Worm (Caenorhabditis elegans): ENCODE measurements around the gene asb-2.

ce11 chrX:4444073-4444472 is 25.5 kb upstream of the asb-2 start:
- TF ChIP-seq fos-1 (tag; optimal IDR thresholded peaks at IDR 0.05) = no peak
- TF ChIP-seq blmp-1 (tag; optimal IDR thresholded peaks at IDR 0.05) = no peak
- TF ChIP-seq dsc-1 (tag; optimal IDR thresholded peaks at IDR 0.05) = peak; percentile 44
- no peak for TF ChIP-seq lin-13 (GFP tag; optimal IDR thresholded peaks at IDR 0.05)
- TF ChIP-seq nhr-76 (tag; optimal IDR thresholded peaks at IDR 0.05) = no peak
- TF ChIP-seq nhr-90 (tag; optimal IDR thresholded peaks at IDR 0.05; ENCODE audit: poor library complexity) = peak; percentile 61
- TF ChIP-seq nhr-11 (tag; optimal IDR thresholded peaks at IDR 0.05) = no peak
- TF ChIP-seq elt-3 (tag; optimal IDR thresholded peaks at IDR 0.05) = no peak
- TF ChIP-seq nhr-77 (tag; optimal IDR thresholded peaks at IDR 0.05) = peak; percentile 20
- TF ChIP-seq nhr-28 (tag; optimal IDR thresholded peaks at IDR 0.05) = no peak
- peak in 1 of 2 experiments; percentile 75 for TF ChIP-seq mdl-1 (tag; optimal IDR thresholded peaks at IDR 0.05)
- no peak for TF ChIP-seq nhr-237 (tag; optimal IDR thresholded peaks at IDR 0.05)
- no peak for TF ChIP-seq lin-15B (tag; optimal IDR thresholded peaks at IDR 0.05)

Measured in whole organism, L1 larva.